Worm (Caenorhabditis elegans) whole organism, young adult: ENCODE measurements around the gene F40G9.19.

Source experiments
- T26A5.8 ChIP-seq: sonication (generic microtip); optimal IDR thresholded peaks from 2 replicates; lab custom pipeline; 2016; ENCODE audit warnings: missing genetic modification characterization, missing compliant biosample characterization
- ZK185.1 ChIP-seq: sonication (generic microtip); optimal IDR thresholded peaks from 2 replicates; lab custom pipeline; 2016; ENCODE audit warnings: mild to moderate bottlenecking, missing genetic modification characterization, missing compliant biosample characterization; ENCODE audit not compliant: poor library complexity, severe bottlenecking
- ama-1 ChIP-seq, 3 experiments: fragments of 150-350 bp in 1 of 3; sonication (generic microtip) in 2 of 3; optimal IDR thresholded peaks; 2 replicates each; lab custom pipeline; 2014 to 2018; ENCODE audit warnings: missing biosample characterization in 2 of 3, missing genetic modification characterization in 2 of 3, missing genetic modification reagents in 2 of 3
- ceh-40 ChIP-seq: fragments of 200-800 bp; sonication (Bioruptor generic); IDR thresholded peaks from 2 replicates; pipeline ENCODE4 v1.3.6; 2022; ENCODE audit warnings: missing genetic modification characterization, missing compliant biosample characterization
- ceh-58 ChIP-seq: fragments of 200-800 bp; sonication (Bioruptor generic); IDR thresholded peaks from 2 replicates; pipeline ENCODE4 v1.3.6; 2022; ENCODE audit warnings: missing genetic modification characterization, missing compliant biosample characterization
- ekl-4 ChIP-seq: fragments of 200-800 bp; sonication (Bioruptor generic); IDR thresholded peaks from 2 replicates; pipeline ENCODE4 v1.3.6; 2022; ENCODE audit warnings: missing genetic modification reagents, missing genetic modification characterization, missing compliant biosample characterization
- hmg-1.2 ChIP-seq: fragments of 200-800 bp; sonication (Bioruptor generic); IDR thresholded peaks from 2 replicates; pipeline ENCODE4 v1.3.6; 2022; ENCODE audit warnings: missing genetic modification reagents, missing genetic modification characterization, missing compliant biosample characterization
- nfya-2 ChIP-seq: fragments of 200-800 bp; sonication (Bioruptor generic); IDR thresholded peaks from 2 replicates; pipeline ENCODE4 v1.3.6; 2022; ENCODE audit warnings: missing genetic modification reagents, missing genetic modification characterization, missing compliant biosample characterization
- tlf-1 ChIP-seq: fragments of 200-800 bp; sonication (Bioruptor generic); optimal IDR thresholded peaks from 2 replicates; lab custom pipeline; 2018; ENCODE audit warnings: mild to moderate bottlenecking, missing genetic modification characterization, missing compliant biosample characterization
- unc-62 ChIP-seq: fragments of 150-350 bp; optimal IDR thresholded peaks from 2 replicates; lab custom pipeline; 2014; ENCODE audit warnings: missing biosample characterization, missing genetic modification reagents, missing genetic modification characterization

DNA sequence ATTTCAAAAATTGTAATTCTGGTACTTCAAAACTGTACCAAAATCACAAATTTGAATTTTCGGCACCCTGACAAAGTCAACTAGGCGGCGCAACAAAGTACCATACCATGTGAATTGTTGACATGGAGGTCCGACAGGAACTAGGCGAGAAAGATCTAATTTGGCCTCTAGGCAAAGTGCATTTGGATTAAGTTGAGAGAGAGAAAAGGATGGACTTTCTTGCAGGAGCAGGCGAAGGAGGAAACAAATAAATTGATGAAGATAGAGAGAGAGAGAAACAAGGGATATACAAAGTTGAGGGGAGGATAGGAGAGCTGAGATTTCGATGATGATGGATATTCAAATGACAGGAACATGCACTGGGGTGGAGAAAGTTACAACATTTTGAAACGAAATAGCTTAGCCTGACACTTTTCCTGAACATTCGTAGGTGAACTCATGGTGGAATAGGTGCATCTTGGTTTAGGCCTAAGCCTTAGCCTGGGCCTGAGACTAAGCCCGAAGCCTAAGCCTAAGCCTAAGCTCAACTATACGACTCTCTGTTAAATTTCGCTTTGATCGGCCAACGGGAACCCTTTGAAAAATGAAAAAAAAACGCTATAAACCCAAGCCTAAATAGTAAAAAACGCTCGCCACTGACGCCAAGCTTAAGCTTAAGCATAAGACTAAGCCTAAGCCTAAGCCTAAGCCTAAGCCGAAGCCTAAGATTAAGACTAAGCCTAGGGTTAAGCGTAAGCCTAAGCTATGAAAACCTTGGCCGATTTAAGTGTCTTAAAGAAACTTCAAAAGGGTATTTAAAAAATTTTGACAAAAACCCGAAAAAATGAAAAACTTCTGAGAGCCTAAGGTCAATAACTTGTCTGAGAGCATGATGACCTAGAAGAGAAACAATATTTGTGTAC lies 35.4 kb downstream of the F40G9.19 start:
- TF ChIP-seq ama-1 (optimal IDR thresholded peaks at IDR 0.05; lab: Kevin White, UChicago) (no peak), ama-1 (GFP tag; optimal IDR thresholded peaks at IDR 0.05; lab: Kevin White, UChicago) (no peak), nfya-2 (no peak), unc-62 (GFP tag; lab: Kevin White, UChicago) (no peak), ekl-4 (GFP tag; lab: Robert Waterston, UW) (no peak), ceh-58 (no peak), ZK185.1 (tag; lab: Kevin White, UChicago) (no peak), tlf-1 (GFP tag; lab: Kevin White, UChicago) (no peak), ceh-40 (GFP tag; lab: Robert Waterston, UW) (no peak), hmg-1.2 (GFP tag; lab: Robert Waterston, UW) (no peak), T26A5.8 (tag; lab: Kevin White, UChicago) (no peak)
